Worm (Caenorhabditis elegans) whole organism, mixed stage, embryonic: ENCODE results near the gene acl-3.
A peak's percentile ranks its signal among the peaks of the same experiment; 100 is the strongest.

ENCODE experiments used
- M03D4.4 ChIP-seq: sonication (generic microtip); optimal IDR thresholded peaks from 2 replicates; lab custom pipeline; 2017; ENCODE audit warnings: mild to moderate bottlenecking, missing genetic modification characterization, missing compliant biosample characterization
- bed-3 ChIP-seq: fragments of 200-800 bp; sonication (Bioruptor generic); optimal IDR thresholded peaks from 3 replicates; lab custom pipeline; 2018; ENCODE audit warnings: mild to moderate bottlenecking, missing genetic modification characterization, moderate library complexity, missing compliant biosample characterization
- ceh-39 ChIP-seq: fragments of 150-350 bp; optimal IDR thresholded peaks from 2 replicates; lab custom pipeline; 2014; ENCODE audit warnings: missing biosample characterization, missing genetic modification characterization
- ceh-43 ChIP-seq: fragments of 200-800 bp; sonication (Bioruptor generic); optimal IDR thresholded peaks from 2 replicates; lab custom pipeline; 2018; ENCODE audit warnings: mild to moderate bottlenecking, missing genetic modification characterization, moderate library complexity, missing compliant biosample characterization
- ceh-83 ChIP-seq: fragments of 200-800 bp; sonication (Bioruptor generic); optimal IDR thresholded peaks from 2 replicates; lab custom pipeline; 2018; ENCODE audit warnings: mild to moderate bottlenecking, missing genetic modification characterization, missing compliant biosample characterization
- ces-1 ChIP-seq: fragments of 150-350 bp; optimal IDR thresholded peaks from 2 replicates; lab custom pipeline; 2014; ENCODE audit warnings: missing biosample characterization, missing genetic modification reagents, missing genetic modification characterization
- cnd-1 ChIP-seq: fragments of 200-800 bp; sonication (Bioruptor generic); optimal IDR thresholded peaks from 2 replicates; lab custom pipeline; 2018; ENCODE audit warnings: mild to moderate bottlenecking, missing genetic modification characterization, missing compliant biosample characterization
- drap-1 ChIP-seq: fragments of 200-800 bp; sonication (Bioruptor generic); optimal IDR thresholded peaks from 3 replicates; lab custom pipeline; 2018; ENCODE audit warnings: mild to moderate bottlenecking, missing genetic modification characterization, missing compliant biosample characterization
- elt-3 ChIP-seq: fragments of 150-350 bp; optimal IDR thresholded peaks from 2 replicates; lab custom pipeline; 2014; ENCODE audit warnings: missing biosample characterization, missing genetic modification characterization
- flh-1 ChIP-seq: fragments of 200-800 bp; sonication (Bioruptor generic); optimal IDR thresholded peaks from 2 replicates; lab custom pipeline; 2018; ENCODE audit warnings: mild to moderate bottlenecking, missing genetic modification characterization, moderate library complexity, missing compliant biosample characterization
- ham-2 ChIP-seq: fragments of 200-800 bp; sonication (Bioruptor generic); optimal IDR thresholded peaks from 2 replicates; lab custom pipeline; 2018; ENCODE audit warnings: mild to moderate bottlenecking, missing genetic modification characterization, missing compliant biosample characterization
- hlh-1 ChIP-seq: fragments of 150-350 bp; optimal IDR thresholded peaks from 2 replicates; lab custom pipeline; 2014; ENCODE audit warnings: missing biosample characterization, missing genetic modification reagents, missing genetic modification characterization
- lin-13 ChIP-seq: fragments of 150-350 bp; optimal IDR thresholded peaks from 2 replicates; lab custom pipeline; 2014; ENCODE audit warnings: missing biosample characterization, missing genetic modification characterization
- lin-32 ChIP-seq: fragments of 200-800 bp; sonication (Bioruptor generic); optimal IDR thresholded peaks from 2 replicates; lab custom pipeline; 2018; ENCODE audit warnings: mild to moderate bottlenecking, missing genetic modification characterization, missing compliant biosample characterization
- mab-5 ChIP-seq: fragments of 150-350 bp; optimal IDR thresholded peaks from 2 replicates; lab custom pipeline; 2014; ENCODE audit warnings: missing biosample characterization, missing genetic modification characterization
- mep-1 ChIP-seq: fragments of 150-350 bp; optimal IDR thresholded peaks from 2 replicates; lab custom pipeline; 2017; ENCODE audit warnings: missing biosample characterization, missing genetic modification reagents, missing genetic modification characterization, inconsistent platforms
- nhr-12 ChIP-seq: fragments of 150-350 bp; optimal IDR thresholded peaks from 2 replicates; lab custom pipeline; 2014; ENCODE audit warnings: missing biosample characterization, missing genetic modification characterization
- nhr-2 ChIP-seq: fragments of 150-350 bp; optimal IDR thresholded peaks from 2 replicates; lab custom pipeline; 2014; ENCODE audit warnings: missing biosample characterization, missing genetic modification characterization
- nhr-237 ChIP-seq: fragments of 150-350 bp; optimal IDR thresholded peaks from 2 replicates; lab custom pipeline; 2014; ENCODE audit warnings: missing biosample characterization, missing genetic modification characterization
- nhr-28 ChIP-seq: fragments of 150-350 bp; optimal IDR thresholded peaks from 2 replicates; lab custom pipeline; 2014; ENCODE audit warnings: missing biosample characterization, missing genetic modification characterization
- pha-4 ChIP-seq: fragments of 150-350 bp; optimal IDR thresholded peaks from 2 replicates; lab custom pipeline; 2018; ENCODE audit warnings: missing biosample characterization, missing genetic modification reagents, missing genetic modification characterization
- sem-2 ChIP-seq: fragments of 200-800 bp; sonication (Bioruptor generic); optimal IDR thresholded peaks from 2 replicates; lab custom pipeline; 2018; ENCODE audit warnings: mild to moderate bottlenecking, missing genetic modification characterization, missing compliant biosample characterization
- snpc-4 ChIP-seq: fragments of 150-350 bp; optimal IDR thresholded peaks from 2 replicates; lab custom pipeline; 2014; ENCODE audit warnings: missing biosample characterization, missing genetic modification characterization
- sptf-1 ChIP-seq: sonication (generic microtip); optimal IDR thresholded peaks from 2 replicates; lab custom pipeline; 2017; ENCODE audit warnings: mild to moderate bottlenecking, missing genetic modification characterization, moderate library complexity, missing compliant biosample characterization
- tbx-8 ChIP-seq: fragments of 200-800 bp; sonication (Bioruptor generic); optimal IDR thresholded peaks from 2 replicates; lab custom pipeline; 2018; ENCODE audit warnings: mild to moderate bottlenecking, missing genetic modification characterization, moderate library complexity, missing compliant biosample characterization
- unc-120 ChIP-seq: sonication (generic microtip); optimal IDR thresholded peaks from 2 replicates; lab custom pipeline; 2017; ENCODE audit warnings: missing genetic modification characterization, missing compliant biosample characterization; ENCODE audit not compliant: poor library complexity, severe bottlenecking
- unc-39 ChIP-seq: fragments of 150-350 bp; optimal IDR thresholded peaks from 2 replicates; lab custom pipeline; 2014; ENCODE audit warnings: missing biosample characterization, missing genetic modification characterization
- unc-62 ChIP-seq: fragments of 150-350 bp; optimal IDR thresholded peaks from 2 replicates; lab custom pipeline; 2014; ENCODE audit warnings: missing biosample characterization, missing genetic modification reagents, missing genetic modification characterization
- zip-8 ChIP-seq: fragments of 150-350 bp; optimal IDR thresholded peaks from 2 replicates; lab custom pipeline; 2014; ENCODE audit warnings: missing biosample characterization, missing genetic modification characterization
- ztf-11 ChIP-seq: fragments of 150-350 bp; optimal IDR thresholded peaks from 2 replicates; lab custom pipeline; 2014; ENCODE audit warnings: missing biosample characterization, missing genetic modification characterization

The acl-3 gene

ce11 chrIV:11688018-11688417, 36.2 kb upstream of the acl-3 start, which contains the start of gene ZK792.5:
Gene ZK792.5, minus strand, starts transcription at chrIV:11688118.
- TF ChIP-seq pha-4 (no peak), bed-3 (GFP tag; lab: Kevin White, UChicago) (peak; percentile 2)

ce11 chrIV:11681905-11682304, 30.1 kb upstream of the acl-3 start, which contains the start of gene ZK792.4:
Gene ZK792.4, minus strand, starts transcription at chrIV:11682005.
- no peak for TF ChIP-seq M03D4.4
- no peak for TF ChIP-seq sptf-1 (tag; lab: Kevin White, UChicago)
- TF ChIP-seq nhr-2 (tag; lab: Kevin White, UChicago): no peak
- TF ChIP-seq ztf-11 (tag; lab: Kevin White, UChicago): no peak
- TF ChIP-seq unc-62 (GFP tag; lab: Kevin White, UChicago): no peak
- TF ChIP-seq hlh-1 (tag; lab: Kevin White, UChicago): no peak
- TF ChIP-seq ces-1 (GFP tag; lab: Kevin White, UChicago): no peak
- TF ChIP-seq lin-13: no peak
- TF ChIP-seq snpc-4: no peak
- no peak for TF ChIP-seq mab-5 (tag; lab: Kevin White, UChicago)

- TF ChIP-seq drap-1 (GFP tag; lab: Kevin White, UChicago): no peak
- TF ChIP-seq unc-62 (GFP tag; lab: Kevin White, UChicago): no peak
- no peak for TF ChIP-seq flh-1
- no peak for TF ChIP-seq ham-2 (GFP tag; lab: Kevin White, UChicago)
- no peak for TF ChIP-seq mab-5 (tag; lab: Kevin White, UChicago)
- TF ChIP-seq nhr-237: no peak
- no peak for TF ChIP-seq ceh-43
- TF ChIP-seq nhr-12 (tag; lab: Kevin White, UChicago): no peak
- no peak for TF ChIP-seq cnd-1 (tag; lab: Kevin White, UChicago)
- TF ChIP-seq sptf-1 (tag; lab: Kevin White, UChicago): no peak
- no peak for TF ChIP-seq mep-1 (tag; lab: Kevin White, UChicago)
- TF ChIP-seq bed-3 (GFP tag; lab: Kevin White, UChicago): no peak
- no peak for TF ChIP-seq pha-4
- TF ChIP-seq unc-39 (tag; lab: Kevin White, UChicago): no peak
- TF ChIP-seq ceh-39 (tag; lab: Kevin White, UChicago): no peak
- TF ChIP-seq elt-3 (tag; lab: Kevin White, UChicago): no peak
- no peak for TF ChIP-seq nhr-28 (tag; lab: Kevin White, UChicago)
- TF ChIP-seq ztf-11 (tag; lab: Kevin White, UChicago): no peak
- no peak for TF ChIP-seq lin-13
- TF ChIP-seq tbx-8 (GFP tag; lab: Kevin White, UChicago): no peak
Measured at ce11 chrIV:11676054-11676453, 24.2 kb upstream of the acl-3 start, which contains the start of gene inx-9. Gene inx-9, plus strand, starts transcription at chrIV:11676354.

ce11 chrIV:11673543-11673942, 21.7 kb upstream of the acl-3 start, which contains the start of gene inx-8:
Gene inx-8, plus strand, starts transcription at chrIV:11673843.
- TF ChIP-seq ceh-83 (GFP tag; lab: Kevin White, UChicago): no peak
- no peak for TF ChIP-seq sem-2
- no peak for TF ChIP-seq ceh-43
- no peak for TF ChIP-seq flh-1
- TF ChIP-seq nhr-12 (tag; lab: Kevin White, UChicago): no peak
- TF ChIP-seq ham-2 (GFP tag; lab: Kevin White, UChicago): no peak
- TF ChIP-seq nhr-28 (tag; lab: Kevin White, UChicago): no peak
- TF ChIP-seq zip-8: no peak
- no peak for TF ChIP-seq nhr-237

- TF ChIP-seq ces-1 (GFP tag; lab: Kevin White, UChicago): no peak
- no peak for TF ChIP-seq mep-1 (tag; lab: Kevin White, UChicago)
- TF ChIP-seq drap-1 (GFP tag; lab: Kevin White, UChicago): no peak
- no peak for TF ChIP-seq nhr-237
- TF ChIP-seq unc-120 (tag; lab: Kevin White, UChicago): no peak
- TF ChIP-seq ceh-43: no peak
- no peak for TF ChIP-seq pha-4
- no peak for TF ChIP-seq lin-32 (GFP tag; lab: Kevin White, UChicago)
- TF ChIP-seq nhr-2 (tag; lab: Kevin White, UChicago): no peak
- TF ChIP-seq ceh-83 (GFP tag; lab: Kevin White, UChicago): no peak
- TF ChIP-seq nhr-28 (tag; lab: Kevin White, UChicago): no peak
- TF ChIP-seq bed-3 (GFP tag; lab: Kevin White, UChicago): no peak
- TF ChIP-seq zip-8: no peak
- no peak for TF ChIP-seq tbx-8 (GFP tag; lab: Kevin White, UChicago)
- no peak for TF ChIP-seq cnd-1 (tag; lab: Kevin White, UChicago)
- no peak for TF ChIP-seq ham-2 (GFP tag; lab: Kevin White, UChicago)
- no peak for TF ChIP-seq ceh-39 (tag; lab: Kevin White, UChicago)
- TF ChIP-seq unc-39 (tag; lab: Kevin White, UChicago): no peak
- TF ChIP-seq hlh-1 (tag; lab: Kevin White, UChicago): no peak
- no peak for TF ChIP-seq snpc-4
Measured at ce11 chrIV:11668001-11668400, 16.2 kb upstream of the acl-3 start, which contains the start of gene atg-4.2. Gene atg-4.2, plus strand, starts transcription at chrIV:11668024.
